Fruit fly (Drosophila melanogaster) whole organism, wandering third instar larva: Measurements from ENCODE around the gene Pex2.

Experiments
- Abd-B ChIP-seq: fragments of >200 bp; optimal IDR thresholded peaks from 2 replicates; lab custom pipeline; 2017; ENCODE audit warnings: missing biosample characterization, missing genetic modification characterization
- CrebA ChIP-seq: fragments of 200-800 bp; sonication (Bioruptor generic); optimal IDR thresholded peaks from 2 replicates; lab custom pipeline; 2016; ENCODE audit warnings: missing biosample characterization, mild to moderate bottlenecking, missing genetic modification characterization, borderline replicate concordance
- Dfd ChIP-seq: fragments of >200 bp; optimal IDR thresholded peaks from 2 replicates; lab custom pipeline; 2017; ENCODE audit warnings: missing biosample characterization, missing genetic modification characterization
- Dif ChIP-seq: fragments of 200-275, 200-300 bp; sonication (Bioruptor generic); optimal IDR thresholded peaks from 2 replicates; lab custom pipeline; 2018; ENCODE audit warnings: missing biosample characterization, missing genetic modification characterization; ENCODE audit not compliant: partially characterized antibody
- GATAd ChIP-seq: sonication (Bioruptor generic); optimal IDR thresholded peaks from 2 replicates; lab custom pipeline; 2016; ENCODE audit warnings: missing biosample characterization, missing genetic modification characterization
- HLH106 ChIP-seq: fragments of 200-800 bp; optimal IDR thresholded peaks from 3 replicates; lab custom pipeline; 2019; ENCODE audit warnings: missing biosample characterization, mild to moderate bottlenecking, missing genetic modification characterization, moderate library complexity
- Hnf4 ChIP-seq: fragments of 200-800 bp; sonication (Bioruptor generic); optimal IDR thresholded peaks from 2 replicates; lab custom pipeline; 2016; ENCODE audit warnings: missing biosample characterization, mild to moderate bottlenecking, missing genetic modification characterization
- Hr78 ChIP-seq: fragments of >200 bp; optimal IDR thresholded peaks from 2 replicates; lab custom pipeline; 2017; ENCODE audit warnings: missing biosample characterization, missing genetic modification characterization
- Jra ChIP-seq: sonication (Bioruptor generic); optimal IDR thresholded peaks from 2 replicates; lab custom pipeline; 2016; ENCODE audit warnings: missing biosample characterization, missing genetic modification characterization
- Mio ChIP-seq: sonication (Bioruptor generic); optimal IDR thresholded peaks from 2 replicates; lab custom pipeline; 2016; ENCODE audit warnings: missing biosample characterization, missing genetic modification characterization
- Myc ChIP-seq: fragments of >200 bp; optimal IDR thresholded peaks from 2 replicates; lab custom pipeline; 2017
- OdsH ChIP-seq: fragments of 200-800 bp; sonication (Bioruptor generic); optimal IDR thresholded peaks from 2 replicates; lab custom pipeline; 2016; ENCODE audit warnings: missing biosample characterization, mild to moderate bottlenecking, missing genetic modification characterization
- Vsx2 ChIP-seq: fragments of 200-300, 225-300 bp; sonication (Bioruptor generic); optimal IDR thresholded peaks from 2 replicates; lab custom pipeline; 2018; ENCODE audit warnings: missing biosample characterization, missing genetic modification characterization; ENCODE audit not compliant: partially characterized antibody
- br ChIP-seq: fragments of 200-800 bp; sonication (Bioruptor generic); optimal IDR thresholded peaks from 2 replicates; lab custom pipeline; 2016; ENCODE audit warnings: missing biosample characterization, missing genetic modification characterization
- brk ChIP-seq: fragments of 200-800 bp; sonication (Bioruptor generic); optimal IDR thresholded peaks from 2 replicates; lab custom pipeline; 2016; ENCODE audit warnings: missing biosample characterization, mild to moderate bottlenecking, missing genetic modification characterization
- dl ChIP-seq, 2 experiments: fragments of 175-275, 200-275 bp in 1 of 2; fragments of 200-275 bp in 1 of 2; sonication (Bioruptor generic); optimal IDR thresholded peaks; lab custom pipeline; 2018; ENCODE audit warnings: mild to moderate bottlenecking in 2 of 2, missing biosample characterization in 2 of 2, missing genetic modification characterization in 2 of 2, moderate library complexity in 2 of 2; ENCODE audit not compliant: partially characterized antibody in 2 of 2, insufficient read depth in 1 of 2
- dmrt93B ChIP-seq: fragments of 200-800 bp; sonication (Bioruptor generic); optimal IDR thresholded peaks from 2 replicates; lab custom pipeline; 2018; ENCODE audit warnings: missing biosample characterization, mild to moderate bottlenecking, missing genetic modification characterization
- ey ChIP-seq: fragments of 200-800 bp; sonication (Bioruptor generic); optimal IDR thresholded peaks from 2 replicates; lab custom pipeline; 2016; ENCODE audit warnings: missing biosample characterization, missing genetic modification characterization
- foxo ChIP-seq, 2 experiments: fragments of 200-800 bp; sonication (Bioruptor generic); optimal IDR thresholded peaks; 2 replicates in 1 of 2; 3 replicates in 1 of 2; lab custom pipeline; 2016 to 2017; ENCODE audit warnings: missing biosample characterization in 2 of 2, missing genetic modification characterization in 2 of 2
- fru ChIP-seq: fragments of 200-800 bp; sonication (Bioruptor generic); optimal IDR thresholded peaks from 3 replicates; lab custom pipeline; 2016; ENCODE audit warnings: missing biosample characterization, mild to moderate bottlenecking, missing genetic modification characterization
- h ChIP-seq: fragments of 200-800 bp; sonication (Bioruptor generic); optimal IDR thresholded peaks from 3 replicates; lab custom pipeline; 2016; ENCODE audit warnings: missing biosample characterization, mild to moderate bottlenecking, missing genetic modification characterization
- jim ChIP-seq: fragments of 175-275, 200-325 bp; sonication (Bioruptor generic); optimal IDR thresholded peaks from 2 replicates; lab custom pipeline; 2016; ENCODE audit warnings: missing biosample characterization, mild to moderate bottlenecking, missing genetic modification characterization
- pan ChIP-seq: fragments of >200 bp; optimal IDR thresholded peaks from 2 replicates; lab custom pipeline; 2017
- psq ChIP-seq: fragments of 200-800 bp; sonication (Bioruptor generic); optimal IDR thresholded peaks from 3 replicates; lab custom pipeline; 2017; ENCODE audit warnings: missing biosample characterization, mild to moderate bottlenecking, missing genetic modification characterization, moderate library complexity
- rgr ChIP-seq: fragments of 200-800 bp; sonication (Bioruptor generic); optimal IDR thresholded peaks from 3 replicates; lab custom pipeline; 2016; ENCODE audit warnings: missing biosample characterization, mild to moderate bottlenecking, missing genetic modification characterization
- sage ChIP-seq: fragments of 200-800 bp; sonication (Bioruptor generic); optimal IDR thresholded peaks from 2 replicates; lab custom pipeline; 2016; ENCODE audit warnings: missing biosample characterization, mild to moderate bottlenecking, missing genetic modification characterization
- sv ChIP-seq: fragments of 200-800 bp; sonication (Bioruptor generic); optimal IDR thresholded peaks from 3 replicates; lab custom pipeline; 2016; ENCODE audit warnings: missing biosample characterization, missing genetic modification characterization
- tai ChIP-seq: sonication (Bioruptor generic); optimal IDR thresholded peaks from 2 replicates; lab custom pipeline; 2016; ENCODE audit warnings: missing biosample characterization, missing genetic modification characterization
- usp ChIP-seq: fragments of >200 bp; optimal IDR thresholded peaks from 2 replicates; lab custom pipeline; 2017; ENCODE audit warnings: missing biosample characterization, missing genetic modification characterization
- woc ChIP-seq: sonication (Bioruptor generic); optimal IDR thresholded peaks from 2 replicates; lab custom pipeline; 2016; ENCODE audit warnings: missing biosample characterization, mild to moderate bottlenecking, missing genetic modification characterization

Gene Pex2

dm6 chr3L:8372035-8372434, 33.2 kb downstream of the Pex2 start, which contains the start of gene ImpE1:
ImpE1 (plus strand) TSS chr3L:8372405.
- no peak for TF ChIP-seq Hnf4 (GFP tag; lab: Kevin White, UChicago)
- TF ChIP-seq Dfd (GFP tag; lab: Kevin White, UChicago) = peak; percentile 76
- TF ChIP-seq sage = no peak

- TF ChIP-seq dmrt93B = no peak
- no peak for TF ChIP-seq h (GFP tag; lab: Kevin White, UChicago)
- TF ChIP-seq fru (GFP tag; lab: Kevin White, UChicago) = no peak
- no peak for TF ChIP-seq rgr
- no peak for TF ChIP-seq usp (GFP tag; lab: Kevin White, UChicago)
- TF ChIP-seq psq (GFP tag; lab: Kevin White, UChicago) = no peak
- TF ChIP-seq jim = no peak
- no peak for TF ChIP-seq Dif (GFP tag; lab: Kevin White, UChicago)
- no peak for TF ChIP-seq tai
- TF ChIP-seq CrebA = no peak
- no peak for TF ChIP-seq Vsx2 (GFP tag; lab: Kevin White, UChicago)
- no peak for TF ChIP-seq pan
- TF ChIP-seq Dfd (GFP tag; lab: Kevin White, UChicago) = no peak
- TF ChIP-seq sv (GFP tag; lab: Kevin White, UChicago) = no peak
- no peak for TF ChIP-seq dl (GFP tag; optimal IDR thresholded peaks at IDR 0.05; lab: Kevin White, UChicago; ENCODE audit: insufficient read depth in 1 of 2, partially characterized antibody in 2 of 2)
- no peak for TF ChIP-seq Myc (lab: Kevin White, UChicago)
- TF ChIP-seq br (GFP tag; lab: Kevin White, UChicago) = no peak
- no peak for TF ChIP-seq GATAd (GFP tag; lab: Kevin White, UChicago)
These were observed 35.3 kb downstream of the Pex2 start for dm6 chr3L:8374107-8374506.

DNA sequence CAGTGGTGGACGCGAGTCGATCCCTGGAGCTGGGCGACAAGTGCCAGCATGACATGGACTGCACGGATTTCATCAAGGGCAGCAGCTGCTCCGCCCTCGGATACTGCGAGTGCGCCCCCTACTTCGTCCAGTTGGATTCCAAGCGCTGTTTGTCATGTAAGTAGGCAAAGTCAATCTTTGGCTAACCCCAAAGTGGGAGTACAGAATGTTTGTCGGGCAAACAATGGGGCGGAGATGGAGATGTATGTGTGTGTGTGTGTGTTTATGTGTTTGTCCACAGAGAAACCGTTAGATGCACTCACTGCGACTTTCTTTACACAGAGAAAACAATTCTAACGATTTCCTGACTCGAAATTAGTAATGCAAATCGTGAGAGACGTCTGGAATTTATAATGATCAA, 40.3 kb downstream of the Pex2 start:
- TF ChIP-seq fru (GFP tag; lab: Kevin White, UChicago) (no peak), ey (GFP tag; lab: Kevin White, UChicago) (no peak), Hr78 (GFP tag; lab: Kevin White, UChicago) (no peak), rgr (no peak), sv (GFP tag; lab: Kevin White, UChicago) (no peak), dl (GFP tag; optimal IDR thresholded peaks at IDR 0.05; lab: Kevin White, UChicago; ENCODE audit: insufficient read depth in 1 of 2, partially characterized antibody in 2 of 2) (no peak), GATAd (GFP tag; lab: Kevin White, UChicago) (no peak)

DNA sequence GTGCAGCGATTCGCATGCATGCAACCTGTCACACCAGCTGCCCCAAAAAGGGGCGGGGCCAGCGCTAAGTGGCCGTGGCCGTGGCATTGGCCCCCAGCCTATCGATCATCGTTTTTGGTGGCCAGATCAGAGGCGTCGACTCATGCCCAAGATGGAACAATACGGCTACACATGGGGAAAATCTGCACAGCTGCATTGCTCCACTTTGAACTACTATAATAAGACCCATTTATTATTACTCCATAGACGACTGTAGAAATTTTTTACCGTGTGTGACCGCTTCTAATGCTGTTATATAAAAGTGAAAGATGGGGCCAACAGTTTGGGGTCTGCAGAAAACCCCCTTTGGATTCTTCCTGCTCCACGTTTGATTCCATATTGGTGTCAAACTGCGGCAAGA, 45.1 kb downstream of the Pex2 start:
- no peak for TF ChIP-seq brk
- TF ChIP-seq ey (GFP tag; lab: Kevin White, UChicago) = no peak

DNA sequence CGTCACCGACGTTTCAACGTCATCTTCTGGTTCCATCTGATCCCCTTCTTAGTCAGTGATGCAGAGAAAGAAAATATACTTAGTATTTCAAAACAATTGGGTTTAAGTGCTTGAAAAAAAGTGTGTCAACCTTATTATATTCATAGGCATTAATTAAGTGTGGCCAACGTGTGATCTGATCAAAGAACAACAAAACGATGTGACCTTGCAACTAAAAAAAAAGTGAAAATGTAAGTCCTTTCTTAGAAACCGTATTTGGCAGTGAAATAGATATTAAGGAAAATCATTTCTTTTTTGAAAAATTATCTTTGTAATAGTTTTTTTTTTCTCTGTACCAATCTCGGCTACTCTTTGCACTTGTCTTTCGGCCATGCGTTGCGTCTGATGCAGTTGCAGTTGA, 46.2 kb downstream of the Pex2 start:
- TF ChIP-seq psq (GFP tag; lab: Kevin White, UChicago) (peak; percentile 49), sv (GFP tag; lab: Kevin White, UChicago) (no peak), Jra (GFP tag; lab: Kevin White, UChicago) (no peak), foxo (GFP tag; optimal IDR thresholded peaks at IDR 0.05; lab: Kevin White, UChicago) (peak in 1 of 2 experiments; percentile 39), Abd-B (GFP tag; lab: Kevin White, UChicago) (no peak), Mio (GFP tag; lab: Kevin White, UChicago) (no peak), rgr (peak; percentile 4), HLH106 (tag; lab: Kevin White, UChicago) (peak; percentile 12), fru (GFP tag; lab: Kevin White, UChicago) (peak; percentile 46), OdsH (GFP tag; lab: Kevin White, UChicago) (peak; percentile 12), woc (GFP tag; lab: Kevin White, UChicago) (peak; percentile 30), Vsx2 (GFP tag; lab: Kevin White, UChicago) (no peak), h (GFP tag; lab: Kevin White, UChicago) (peak; percentile 55), pan (no peak), br (GFP tag; lab: Kevin White, UChicago) (peak; percentile 35), ey (GFP tag; lab: Kevin White, UChicago) (peak; percentile 15)
